Worm (Caenorhabditis elegans) whole organism, midembryonic: Measurements from ENCODE around the gene H40L08.2.

Source experiments
- T22C8.4 ChIP-seq: fragments of 200-800 bp; sonication (Bioruptor generic); IDR thresholded peaks from 2 replicates; pipeline ENCODE4 v1.3.6; 2022; ENCODE audit warnings: missing genetic modification characterization, missing compliant biosample characterization
- cog-1 ChIP-seq: sonication (generic microtip); optimal IDR thresholded peaks from 2 replicates; lab custom pipeline; 2016; ENCODE audit warnings: missing genetic modification characterization, missing compliant biosample characterization
- flt-1 ChIP-seq: fragments of 200-800 bp; sonication (Bioruptor generic); IDR thresholded peaks from 2 replicates; pipeline ENCODE4 v1.3.6; 2022; ENCODE audit warnings: missing genetic modification characterization, missing compliant biosample characterization
- klf-2 ChIP-seq: fragments of 200-800 bp; sonication (Bioruptor generic); conservative IDR thresholded peaks from 2 replicates; pipeline ENCODE4 v1.3.6; 2022; ENCODE audit warnings: missing genetic modification reagents, missing genetic modification characterization, missing compliant biosample characterization
- med-1 ChIP-seq: sonication (generic microtip); optimal IDR thresholded peaks from 2 replicates; lab custom pipeline; 2017; ENCODE audit warnings: missing genetic modification characterization, mild to moderate bottlenecking, missing compliant biosample characterization, antibody characterized with exemption, missing genetic modification reagents; ENCODE audit not compliant: insufficient read depth
- ref-1 ChIP-seq: fragments of 200-800 bp; sonication (Bioruptor generic); conservative IDR thresholded peaks from 2 replicates; pipeline ENCODE4 v1.3.6; 2022; ENCODE audit warnings: missing genetic modification reagents, missing genetic modification characterization, missing compliant biosample characterization
- tab-1 ChIP-seq: fragments of 200-800 bp; sonication (Bioruptor generic); IDR thresholded peaks from 2 replicates; pipeline ENCODE4 v1.3.6; 2022; ENCODE audit warnings: missing genetic modification characterization, missing compliant biosample characterization
- ztf-23 ChIP-seq: fragments of 200-800 bp; sonication (Bioruptor generic); IDR thresholded peaks from 2 replicates; pipeline ENCODE4 v1.3.6; 2022; ENCODE audit warnings: missing genetic modification reagents, missing genetic modification characterization, missing compliant biosample characterization
- ztf-29 ChIP-seq: fragments of 200-800 bp; sonication (Bioruptor generic); IDR thresholded peaks from 2 replicates; pipeline ENCODE4 v1.3.6; 2022; ENCODE audit warnings: missing genetic modification reagents, missing genetic modification characterization, missing compliant biosample characterization

Gene H40L08.2

DNA sequence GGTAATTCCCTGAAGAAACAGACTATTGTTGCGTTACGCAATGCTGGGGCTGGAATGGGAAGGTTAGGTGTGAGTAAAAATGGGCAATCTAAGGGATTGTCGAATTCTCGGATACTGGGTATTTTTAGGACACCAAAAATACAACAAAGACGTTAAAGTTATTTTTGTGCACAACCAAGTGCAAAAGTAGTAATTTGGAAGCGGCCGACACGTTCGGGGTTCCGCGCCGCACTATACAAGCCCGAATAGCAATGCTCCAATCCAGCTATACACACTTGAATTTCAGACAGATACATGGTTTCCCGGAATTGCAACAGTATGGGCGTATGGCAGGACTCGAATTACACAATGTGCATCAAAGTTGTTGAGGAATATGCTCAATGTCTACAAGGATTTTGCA is 49.5 kb downstream of the H40L08.2 start:
- TF ChIP-seq ztf-29 (GFP tag; lab: Robert Waterston, UW) = no peak

DNA sequence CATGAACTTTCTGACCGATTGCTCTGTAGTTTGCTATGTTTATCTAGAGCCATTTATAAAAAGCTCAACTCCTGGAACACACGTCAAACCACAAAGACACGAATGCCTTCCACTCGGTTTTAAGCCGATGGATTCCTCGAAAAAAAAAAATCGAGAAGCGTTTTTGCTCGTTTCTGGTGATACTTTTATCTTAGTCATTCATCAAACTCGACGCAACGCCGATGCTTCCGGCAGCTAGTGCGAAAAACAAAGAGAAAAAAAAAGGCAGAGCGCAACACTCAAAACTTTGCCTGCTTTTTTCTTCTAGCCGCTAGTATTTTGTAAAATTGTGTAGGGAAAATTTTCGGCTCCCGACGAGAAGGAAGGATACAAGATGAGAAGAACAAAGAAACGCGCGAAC is 50.0 kb downstream of the H40L08.2 start:
- TF ChIP-seq ztf-23 (GFP tag; lab: Robert Waterston, UW) (no peak), T22C8.4 (no peak), klf-2 (GFP tag; lab: Robert Waterston, UW) (no peak), ztf-29 (GFP tag; lab: Robert Waterston, UW) (no peak), tab-1 (GFP tag; lab: Robert Waterston, UW) (no peak), cog-1 (no peak), med-1 (GFP tag; lab: Kevin White, UChicago) (no peak), flt-1 (GFP tag; lab: Robert Waterston, UW) (no peak), ref-1 (GFP tag; lab: Robert Waterston, UW) (no peak)
